Fruit fly (Drosophila melanogaster) whole organism, embryonic: ENCODE measurements around the gene CG43049.

Experiments used
- ATbp ChIP-seq: fragments of 200-800 bp; sonication (Bioruptor generic); optimal IDR thresholded peaks from 2 replicates; lab custom pipeline; 2017; ENCODE audit warnings: missing biosample characterization, mild to moderate bottlenecking, missing genetic modification characterization, missing genetic modification reagents
- Bgb ChIP-seq: fragments of 200-800 bp; sonication (Bioruptor generic); IDR thresholded peaks from 2 replicates; pipeline ENCODE4 v1.3.6; 2022; ENCODE audit warnings: missing biosample characterization, missing genetic modification characterization; ENCODE audit not compliant: partially characterized antibody
- CG12299 ChIP-seq: fragments of 200-800 bp; sonication (Bioruptor generic); optimal IDR thresholded peaks from 2 replicates; lab custom pipeline; 2018; ENCODE audit warnings: missing biosample characterization, mild to moderate bottlenecking, missing genetic modification characterization
- CG12659 ChIP-seq: fragments of 200-800 bp; sonication (Bioruptor generic); optimal IDR thresholded peaks from 3 replicates; lab custom pipeline; 2017; ENCODE audit warnings: mild to moderate bottlenecking, missing biosample characterization, missing genetic modification reagents, missing genetic modification characterization
- CG13296 ChIP-seq: fragments of 200-800 bp; sonication (Bioruptor generic); optimal IDR thresholded peaks from 3 replicates; lab custom pipeline; 2018; ENCODE audit warnings: missing biosample characterization, mild to moderate bottlenecking, missing genetic modification characterization
- CG15479 ChIP-seq: fragments of 200-800 bp; sonication (Bioruptor generic); optimal IDR thresholded peaks from 3 replicates; lab custom pipeline; 2019; ENCODE audit warnings: missing biosample characterization, mild to moderate bottlenecking, missing genetic modification characterization, moderate library complexity
- CG15696 ChIP-seq: fragments of 200-800 bp; sonication (Bioruptor generic); optimal IDR thresholded peaks from 2 replicates; lab custom pipeline; 2019; ENCODE audit warnings: missing biosample characterization, mild to moderate bottlenecking, missing genetic modification characterization, moderate library complexity
- CG1832 ChIP-seq: fragments of 200-800 bp; sonication (Bioruptor generic); optimal IDR thresholded peaks from 2 replicates; lab custom pipeline; 2017; ENCODE audit warnings: missing biosample characterization, mild to moderate bottlenecking, missing genetic modification characterization, inconsistent platforms
- CG2202 ChIP-seq: fragments of 200-800 bp; sonication (Bioruptor generic); optimal IDR thresholded peaks from 2 replicates; lab custom pipeline; 2018; ENCODE audit warnings: missing biosample characterization, mild to moderate bottlenecking, missing genetic modification characterization
- CG33557 ChIP-seq: fragments of 200-800 bp; sonication (Bioruptor generic); optimal IDR thresholded peaks from 2 replicates; lab custom pipeline; 2019; ENCODE audit warnings: missing biosample characterization, mild to moderate bottlenecking, missing genetic modification characterization, moderate library complexity
- CG34224 ChIP-seq: fragments of 200-800 bp; sonication (Bioruptor generic); IDR thresholded peaks from 3 replicates; pipeline ENCODE4 v1.3.6; 2022; ENCODE audit warnings: missing biosample characterization, missing genetic modification characterization; ENCODE audit not compliant: partially characterized antibody
- CG7839 ChIP-seq: fragments of 200-800 bp; sonication (Bioruptor generic); optimal IDR thresholded peaks from 3 replicates; lab custom pipeline; 2018; ENCODE audit warnings: missing biosample characterization, mild to moderate bottlenecking, missing genetic modification characterization, moderate library complexity
- CG8359 ChIP-seq: fragments of 200-800 bp; sonication (Bioruptor generic); optimal IDR thresholded peaks from 2 replicates; lab custom pipeline; 2017; ENCODE audit warnings: missing biosample characterization, mild to moderate bottlenecking, missing genetic modification characterization, borderline replicate concordance
- CG8765 ChIP-seq: fragments of 200-800 bp; sonication (Bioruptor generic); IDR thresholded peaks from 2 replicates; pipeline ENCODE4 v1.3.6; 2022; ENCODE audit warnings: missing biosample characterization, missing genetic modification characterization
- CkIIα-i1 ChIP-seq: fragments of 200-800 bp; sonication (Bioruptor generic); IDR thresholded peaks from 2 replicates; pipeline ENCODE4 v1.3.6; 2022; ENCODE audit warnings: missing biosample characterization, missing genetic modification characterization
- D ChIP-seq, 2 experiments: fragments of 200-800 bp in 1 of 2; fragments of >200 bp in 1 of 2; sonication (Bioruptor generic) in 1 of 2; optimal IDR thresholded peaks; 2 replicates in 1 of 2; 3 replicates in 1 of 2; lab custom pipeline; 2017; ENCODE audit warnings: mild to moderate bottlenecking in 1 of 2, missing biosample characterization in 1 of 2, missing genetic modification characterization in 1 of 2, missing genetic modification reagents in 1 of 2
- Dip2 ChIP-seq: fragments of 200-800 bp; sonication (Bioruptor generic); IDR thresholded peaks from 2 replicates; pipeline ENCODE4 v1.3.6; 2022; ENCODE audit warnings: missing biosample characterization, missing genetic modification characterization
- Elba2 ChIP-seq: fragments of 200-800 bp; sonication (Bioruptor generic); optimal IDR thresholded peaks from 3 replicates; lab custom pipeline; 2016; ENCODE audit warnings: missing biosample characterization, missing genetic modification characterization
- Fer1 ChIP-seq: fragments of 200-800 bp; sonication (Bioruptor generic); optimal IDR thresholded peaks from 2 replicates; lab custom pipeline; 2017; ENCODE audit warnings: missing biosample characterization, mild to moderate bottlenecking, missing genetic modification characterization
- Gsc ChIP-seq: fragments of 200-800 bp; sonication (Bioruptor generic); IDR thresholded peaks from 2 replicates; pipeline ENCODE4 v1.3.6; 2022; ENCODE audit warnings: missing biosample characterization, missing genetic modification characterization
- HLHmδ ChIP-seq: fragments of 200-800 bp; sonication (Bioruptor generic); optimal IDR thresholded peaks from 2 replicates; lab custom pipeline; 2018; ENCODE audit warnings: missing biosample characterization, mild to moderate bottlenecking, missing genetic modification characterization, moderate library complexity
- Hmx ChIP-seq: fragments of 200-800 bp; sonication (Bioruptor generic); optimal IDR thresholded peaks from 2 replicates; lab custom pipeline; 2016; ENCODE audit warnings: missing biosample characterization, missing genetic modification characterization
- Hr39 ChIP-seq: fragments of >200 bp; optimal IDR thresholded peaks from 2 replicates; lab custom pipeline; 2017
- Jarid2 ChIP-seq: fragments of 200-800 bp; sonication (Bioruptor generic); optimal IDR thresholded peaks from 3 replicates; lab custom pipeline; 2017; ENCODE audit warnings: mild to moderate bottlenecking, missing biosample characterization, missing genetic modification reagents, missing genetic modification characterization
- NC2α ChIP-seq: fragments of 200-800 bp; sonication (Bioruptor generic); optimal IDR thresholded peaks from 2 replicates; lab custom pipeline; 2016; ENCODE audit warnings: missing biosample characterization, missing genetic modification characterization
- Neu2 ChIP-seq: fragments of 200-800 bp; sonication (Bioruptor generic); optimal IDR thresholded peaks from 3 replicates; lab custom pipeline; 2016; ENCODE audit warnings: missing biosample characterization, missing genetic modification characterization, borderline replicate concordance
- Nf-YB ChIP-seq: fragments of 200-800 bp; sonication (Bioruptor generic); optimal IDR thresholded peaks from 3 replicates; lab custom pipeline; 2019; ENCODE audit warnings: missing biosample characterization, mild to moderate bottlenecking, missing genetic modification characterization, moderate library complexity
- Ssrp ChIP-seq: fragments of 200-800 bp; sonication (Bioruptor generic); optimal IDR thresholded peaks from 2 replicates; lab custom pipeline; 2018; ENCODE audit warnings: missing biosample characterization, mild to moderate bottlenecking, missing genetic modification characterization, moderate library complexity
- Trl ChIP-seq, 3 experiments: fragments of >200 bp in 2 of 3; fragments of 200-800 bp in 1 of 3; sonication (Bioruptor generic) in 1 of 3; optimal IDR thresholded peaks; 2 replicates in 1 of 3; 3 replicates in 2 of 3; lab custom pipeline; 2016 to 2017; ENCODE audit warnings: missing biosample characterization in 1 of 3, missing genetic modification characterization in 1 of 3
- abd-A ChIP-seq: fragments of 200-800 bp; sonication (Bioruptor generic); optimal IDR thresholded peaks from 3 replicates; lab custom pipeline; 2019; ENCODE audit warnings: missing biosample characterization, mild to moderate bottlenecking, missing genetic modification characterization, moderate library complexity
- ac ChIP-seq: fragments of 200-800 bp; sonication (Bioruptor generic); optimal IDR thresholded peaks from 3 replicates; lab custom pipeline; 2017; ENCODE audit warnings: missing biosample characterization, mild to moderate bottlenecking, missing genetic modification characterization
- bsh ChIP-seq, 2 experiments: fragments of 200-800 bp; sonication (Bioruptor generic); optimal IDR thresholded peaks; 2 replicates each; lab custom pipeline; 2017 to 2018; ENCODE audit warnings: mild to moderate bottlenecking in 2 of 2, missing biosample characterization in 2 of 2, missing genetic modification characterization in 2 of 2, moderate library complexity in 1 of 2
- chm ChIP-seq: fragments of 200-800 bp; sonication (Bioruptor generic); IDR thresholded peaks from 2 replicates; pipeline ENCODE4 v1.3.6; 2022; ENCODE audit warnings: missing biosample characterization, missing genetic modification characterization
- dati ChIP-seq: fragments of 200-800 bp; sonication (Bioruptor generic); IDR thresholded peaks from 2 replicates; pipeline ENCODE4 v1.3.6; 2022; ENCODE audit warnings: missing biosample characterization, missing genetic modification characterization
- ems ChIP-seq: fragments of 200-800 bp; sonication (Bioruptor generic); optimal IDR thresholded peaks from 3 replicates; lab custom pipeline; 2016; ENCODE audit warnings: missing biosample characterization, missing genetic modification characterization
- hb ChIP-seq: fragments of 200-800 bp; sonication (Bioruptor generic); IDR thresholded peaks from 3 replicates; pipeline ENCODE4 v1.3.6; 2022; ENCODE audit warnings: missing biosample characterization, missing genetic modification characterization; ENCODE audit not compliant: partially characterized antibody
- hkb ChIP-seq, 2 experiments: fragments of 200-800 bp in 1 of 2; fragments of >200 bp in 1 of 2; sonication (Bioruptor generic) in 1 of 2; IDR thresholded peaks in 1 of 2; optimal IDR thresholded peaks in 1 of 2; 2 replicates each; pipeline versions ENCODE4 v1.3.6 to Lab custom; 2017 to 2022; ENCODE audit warnings: missing biosample characterization in 1 of 2, missing genetic modification characterization in 1 of 2
- inv ChIP-seq: fragments of 200-800 bp; sonication (Bioruptor generic); IDR thresholded peaks from 2 replicates; pipeline ENCODE4 v1.3.6; 2022; ENCODE audit warnings: missing biosample characterization, missing genetic modification characterization; ENCODE audit not compliant: partially characterized antibody
- nmo ChIP-seq: fragments of 200-800 bp; sonication (Bioruptor generic); optimal IDR thresholded peaks from 2 replicates; lab custom pipeline; 2018; ENCODE audit warnings: missing biosample characterization, mild to moderate bottlenecking, missing genetic modification characterization, moderate library complexity
- p53 ChIP-seq: fragments of 200-800 bp; sonication (Bioruptor generic); optimal IDR thresholded peaks from 2 replicates; lab custom pipeline; 2016; ENCODE audit warnings: missing biosample characterization, missing genetic modification characterization
- ranshi ChIP-seq: fragments of 200-800 bp; sonication (Bioruptor generic); IDR thresholded peaks from 2 replicates; pipeline ENCODE4 v1.3.6; 2022; ENCODE audit warnings: missing biosample characterization, missing genetic modification characterization
- schlank ChIP-seq: fragments of 200-800 bp; sonication (Bioruptor generic); optimal IDR thresholded peaks from 2 replicates; lab custom pipeline; 2018; ENCODE audit warnings: missing biosample characterization, mild to moderate bottlenecking, missing genetic modification characterization
- sens ChIP-seq: fragments of 200-800 bp; sonication (Bioruptor generic); peaks from one replicate; lab custom pipeline; 2016; ENCODE audit warnings: missing biosample characterization, missing genetic modification characterization
- tgo ChIP-seq: fragments of 200-800 bp; sonication (Bioruptor generic); IDR thresholded peaks from 3 replicates; pipeline ENCODE4 v1.3.6; 2022; ENCODE audit warnings: missing biosample characterization, missing genetic modification characterization
- tio ChIP-seq: fragments of 200-800 bp; sonication (Bioruptor generic); optimal IDR thresholded peaks from 2 replicates; lab custom pipeline; 2017; ENCODE audit warnings: missing biosample characterization, missing genetic modification characterization, inconsistent platforms
- wor ChIP-seq: fragments of 200-800 bp; sonication (Bioruptor generic); IDR thresholded peaks from 2 replicates; pipeline ENCODE4 v1.3.6; 2022; ENCODE audit warnings: missing biosample characterization, missing genetic modification characterization
- zen2 ChIP-seq: fragments of 200-800 bp; sonication (Bioruptor generic); IDR thresholded peaks from 3 replicates; pipeline ENCODE4 v1.3.6; 2022; ENCODE audit warnings: missing biosample characterization, missing genetic modification characterization; ENCODE audit not compliant: partially characterized antibody

Gene CG43049

DNA sequence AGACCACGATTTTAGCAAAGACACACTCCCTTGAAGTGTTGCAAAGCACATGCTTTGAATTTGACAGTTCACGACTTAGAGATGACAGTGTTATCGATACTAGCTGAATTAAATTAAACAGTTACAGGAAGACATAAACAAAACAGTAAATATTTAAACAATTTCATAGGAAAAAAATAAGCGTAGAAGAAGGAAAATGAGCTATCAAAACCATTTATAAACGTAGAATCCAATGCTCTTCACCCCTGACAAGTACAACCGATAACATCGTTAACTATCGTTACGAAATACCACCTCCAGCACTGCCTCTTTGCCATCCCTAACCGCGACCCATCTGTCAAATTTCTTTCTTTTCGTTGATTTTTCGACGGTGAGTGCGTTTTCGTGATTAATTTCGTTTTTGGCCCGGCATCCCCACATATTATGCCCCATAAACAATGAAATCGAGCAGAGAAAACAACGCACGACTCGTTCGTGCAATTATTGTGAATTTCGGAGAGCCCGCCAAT, 26.1 kb upstream of the CG43049 start, which contains the start of gene RpL26 (continued):
- TF ChIP-seq CG34224 (GFP tag; lab: Robert Waterston, UW) (peak; percentile 95), zen2 (GFP tag; lab: Robert Waterston, UW) (peak; percentile 96), CG15479 (no peak), Neu2 (GFP tag; lab: Kevin White, UChicago) (no peak), Elba2 (GFP tag; lab: Kevin White, UChicago) (peak; percentile 71), Hr39 (lab: Kevin White, UChicago) (no peak), hb (GFP tag; lab: Robert Waterston, UW) (peak; percentile 97), Nf-YB (peak; percentile 56), NC2α (GFP tag; lab: Kevin White, UChicago) (peak; percentile 57), D (optimal IDR thresholded peaks at IDR 0.05; lab: Kevin White, UChicago) (peak; percentile 52), D (GFP tag; optimal IDR thresholded peaks at IDR 0.05; lab: Kevin White, UChicago) (peak; percentile 17), CkIIα-i1 (GFP tag; lab: Robert Waterston, UW) (no peak), ems (GFP tag; lab: Kevin White, UChicago) (peak; percentile 64), sens (GFP tag; lab: Kevin White, UChicago) (peak; percentile 97), CG1832 (GFP tag; lab: Kevin White, UChicago) (no peak), schlank (tag; lab: Kevin White, UChicago) (peak; percentile 65), CG2202 (peak; percentile 56), Fer1 (GFP tag; lab: Kevin White, UChicago) (peak; percentile 73), ranshi (GFP tag; lab: Robert Waterston, UW) (0 out of 2 replicates have a peak, but pooled peaks have one; percentile 61), CG8359 (peak; percentile 24), Dip2 (GFP tag; lab: Robert Waterston, UW) (no peak), nmo (GFP tag; lab: Kevin White, UChicago) (peak; percentile 92), ac (GFP tag; lab: Kevin White, UChicago) (no peak), CG15696 (peak; percentile 72), p53 (GFP tag; lab: Kevin White, UChicago) (peak; percentile 79), Gsc (no peak), Trl (optimal IDR thresholded peaks at IDR 0.05; lab: Kevin White, UChicago) (no peak), Trl (GFP tag; optimal IDR thresholded peaks at IDR 0.05; lab: Kevin White, UChicago) (peak; percentile 77), tio (GFP tag; lab: Kevin White, UChicago) (no peak), ATbp (GFP tag; lab: Kevin White, UChicago) (no peak), bsh (GFP tag; optimal IDR thresholded peaks at IDR 0.05; lab: Kevin White, UChicago) (peak; percentile 29 to 48), Hmx (GFP tag; lab: Kevin White, UChicago) (peak; percentile 53), Bgb (GFP tag; lab: Robert Waterston, UW) (peak; percentile 93), CG12659 (GFP tag; lab: Kevin White, UChicago) (peak; percentile 89), CG33557 (GFP tag; lab: Kevin White, UChicago) (peak; percentile 79), inv (GFP tag; lab: Robert Waterston, UW) (peak; percentile 98), Ssrp (tag; lab: Kevin White, UChicago) (peak; percentile 64), CG13296 (GFP tag; lab: Kevin White, UChicago) (peak; percentile 82), CG12299 (peak; percentile 71), abd-A (tag; lab: Kevin White, UChicago) (no peak), HLHmδ (GFP tag; lab: Kevin White, UChicago) (no peak), wor (GFP tag; lab: Robert Waterston, UW) (peak; percentile 34; the same call in 1 of the 2 replicates), Jarid2 (no peak), tgo (no peak; the same call in 2 of the 3 replicates), CG8765 (GFP tag; lab: Robert Waterston, UW) (peak; percentile 67; the same call in 1 of the 2 replicates), chm (GFP tag; lab: Robert Waterston, UW) (no peak), hkb (optimal IDR thresholded peaks at IDR 0.05; lab: Kevin White, UChicago) (peak; percentile 78), hkb (GFP tag; IDR thresholded peaks at IDR 0.05; lab: Robert Waterston, UW) (peak; percentile 23; the same call in 1 of the 2 replicates), CG7839 (peak; percentile 53), dati (GFP tag; lab: Robert Waterston, UW) (no peak)
